Worm (Caenorhabditis elegans) whole organism, midembryonic: ENCODE results near the gene K08D8.11.

Source experiments
- T22C8.4 ChIP-seq: fragments of 200-800 bp; sonication (Bioruptor generic); IDR thresholded peaks from 2 replicates; pipeline ENCODE4 v1.3.6; 2022; ENCODE audit warnings: missing genetic modification characterization, missing compliant biosample characterization
- cog-1 ChIP-seq: sonication (generic microtip); optimal IDR thresholded peaks from 2 replicates; lab custom pipeline; 2016; ENCODE audit warnings: missing genetic modification characterization, missing compliant biosample characterization
- flt-1 ChIP-seq: fragments of 200-800 bp; sonication (Bioruptor generic); IDR thresholded peaks from 2 replicates; pipeline ENCODE4 v1.3.6; 2022; ENCODE audit warnings: missing genetic modification characterization, missing compliant biosample characterization
- klf-2 ChIP-seq: fragments of 200-800 bp; sonication (Bioruptor generic); conservative IDR thresholded peaks from 2 replicates; pipeline ENCODE4 v1.3.6; 2022; ENCODE audit warnings: missing genetic modification reagents, missing genetic modification characterization, missing compliant biosample characterization
- ref-1 ChIP-seq: fragments of 200-800 bp; sonication (Bioruptor generic); conservative IDR thresholded peaks from 2 replicates; pipeline ENCODE4 v1.3.6; 2022; ENCODE audit warnings: missing genetic modification reagents, missing genetic modification characterization, missing compliant biosample characterization
- tab-1 ChIP-seq: fragments of 200-800 bp; sonication (Bioruptor generic); IDR thresholded peaks from 2 replicates; pipeline ENCODE4 v1.3.6; 2022; ENCODE audit warnings: missing genetic modification characterization, missing compliant biosample characterization
- ztf-23 ChIP-seq: fragments of 200-800 bp; sonication (Bioruptor generic); IDR thresholded peaks from 2 replicates; pipeline ENCODE4 v1.3.6; 2022; ENCODE audit warnings: missing genetic modification reagents, missing genetic modification characterization, missing compliant biosample characterization
- ztf-29 ChIP-seq: fragments of 200-800 bp; sonication (Bioruptor generic); IDR thresholded peaks from 2 replicates; pipeline ENCODE4 v1.3.6; 2022; ENCODE audit warnings: missing genetic modification reagents, missing genetic modification characterization, missing compliant biosample characterization

ce11 chrIV:12849030-12849560 is 46.0 kb upstream of the K08D8.11 start, which contains the start of gene srf-3:
- no peak for TF ChIP-seq klf-2 (GFP tag; lab: Robert Waterston, UW)
- TF ChIP-seq ref-1 = no peak
- TF ChIP-seq ztf-29 (GFP tag; lab: Robert Waterston, UW) = no peak
- no peak for TF ChIP-seq tab-1 (GFP tag; lab: Robert Waterston, UW)
- no peak for TF ChIP-seq ztf-23 (GFP tag; lab: Robert Waterston, UW)
- no peak for TF ChIP-seq cog-1
- TF ChIP-seq flt-1 (GFP tag; lab: Robert Waterston, UW) = no peak
- TF ChIP-seq T22C8.4 (GFP tag; lab: Robert Waterston, UW) = no peak
